Fruit fly (Drosophila melanogaster) whole organism, pupa: ENCODE data around the gene Rtca.

Source experiments
- CG12605 ChIP-seq: fragments of 200-800 bp; sonication (Bioruptor generic); IDR thresholded peaks from 2 replicates; pipeline ENCODE4 v1.3.6; 2022; ENCODE audit warnings: missing biosample characterization, missing genetic modification characterization
- CG14655 ChIP-seq: fragments of 200-800 bp; sonication (Bioruptor generic); optimal IDR thresholded peaks from 3 replicates; lab custom pipeline; 2017; ENCODE audit warnings: mild to moderate bottlenecking, missing biosample characterization, missing genetic modification reagents, missing genetic modification characterization
- CG8159 ChIP-seq: fragments of 200-800 bp; sonication (Bioruptor generic); optimal IDR thresholded peaks from 3 replicates; lab custom pipeline; 2018; ENCODE audit warnings: missing biosample characterization, mild to moderate bottlenecking, missing genetic modification characterization, moderate library complexity
- EcR ChIP-seq: fragments of 200-800 bp; sonication (Bioruptor generic); optimal IDR thresholded peaks from 3 replicates; lab custom pipeline; 2019; ENCODE audit warnings: missing biosample characterization, missing genetic modification characterization, mild to moderate bottlenecking, moderate library complexity, missing genetic modification reagents
- Pif1A ChIP-seq: fragments of 200-800 bp; sonication (Bioruptor generic); optimal IDR thresholded peaks from 3 replicates; lab custom pipeline; 2016; ENCODE audit warnings: missing biosample characterization, missing genetic modification characterization
- rn ChIP-seq: fragments of 200-800 bp; sonication (Bioruptor generic); IDR thresholded peaks from 2 replicates; pipeline ENCODE4 v1.3.6; 2022; ENCODE audit warnings: missing biosample characterization, missing genetic modification characterization

- TF ChIP-seq CG8159 (no peak), EcR (GFP tag; lab: Kevin White, UChicago) (no peak), rn (GFP tag; lab: Robert Waterston, UW) (peak; percentile 45; the same call in 1 of the 2 replicates), CG12605 (GFP tag; lab: Robert Waterston, UW) (peak; percentile 46; the same call in 1 of the 2 replicates), Pif1A (GFP tag; lab: Kevin White, UChicago) (no peak), CG14655 (GFP tag; lab: Kevin White, UChicago) (no peak)
Measured at dm6 chrX:2108639-2109038, 36.4 kb downstream of the Rtca start.
